Worm (Caenorhabditis elegans): ENCODE measurements around the gene T16G1.9.
A peak's percentile ranks its signal among the peaks of the same experiment; 100 is the strongest.

Gene T16G1.9

ce11 chrV:12950812-12951528 is at the start of gene T16G1.9, which contains the start of gene T16G1.18:
Gene T16G1.9, minus strand, starts transcription at chrV:12950862.
Gene T16G1.18, plus strand, starts transcription at chrV:12951304.
- peak; percentile 35 for TF ChIP-seq cog-1 (tag; optimal IDR thresholded peaks at IDR 0.05)
- TF ChIP-seq ref-1 (GFP tag; conservative IDR thresholded peaks at IDR 0.05), result no peak

ce11 chrV:13000068-13000467 is 49.4 kb upstream of the T16G1.9 start:
- TF ChIP-seq ztf-23 (GFP tag; IDR thresholded peaks at IDR 0.05) (no peak), ref-1 (GFP tag; conservative IDR thresholded peaks at IDR 0.05) (no peak)

- TF ChIP-seq ref-1 (GFP tag; conservative IDR thresholded peaks at IDR 0.05) (no peak), ztf-29 (GFP tag; IDR thresholded peaks at IDR 0.05) (no peak), tab-1 (GFP tag; IDR thresholded peaks at IDR 0.05) (no peak), ztf-23 (GFP tag; IDR thresholded peaks at IDR 0.05) (no peak), T22C8.4 (GFP tag; IDR thresholded peaks at IDR 0.05) (no peak), flt-1 (GFP tag; IDR thresholded peaks at IDR 0.05) (no peak), cog-1 (tag; optimal IDR thresholded peaks at IDR 0.05) (no peak), med-1 (GFP tag; optimal IDR thresholded peaks at IDR 0.05; ENCODE audit: insufficient read depth) (no peak), klf-2 (GFP tag; conservative IDR thresholded peaks at IDR 0.05) (no peak)
Observed at ce11 chrV:12999559-12999958, 48.9 kb upstream of the T16G1.9 start, which contains the start of gene far-4. Gene far-4, minus strand, starts transcription at chrV:12999659.

ce11 chrV:12997422-12997821 is 46.8 kb upstream of the T16G1.9 start, which contains the start of gene far-3:
Gene far-3, minus strand, starts transcription at chrV:12997522.
- TF ChIP-seq klf-2 (GFP tag; conservative IDR thresholded peaks at IDR 0.05), result no peak
- no peak for TF ChIP-seq ztf-29 (GFP tag; IDR thresholded peaks at IDR 0.05)
- no peak for TF ChIP-seq flt-1 (GFP tag; IDR thresholded peaks at IDR 0.05)
- no peak for TF ChIP-seq ref-1 (GFP tag; conservative IDR thresholded peaks at IDR 0.05)
- no peak for TF ChIP-seq cog-1 (tag; optimal IDR thresholded peaks at IDR 0.05)
- TF ChIP-seq med-1 (GFP tag; optimal IDR thresholded peaks at IDR 0.05; ENCODE audit: insufficient read depth), result no peak
- no peak for TF ChIP-seq ztf-23 (GFP tag; IDR thresholded peaks at IDR 0.05)
- no peak for TF ChIP-seq tab-1 (GFP tag; IDR thresholded peaks at IDR 0.05)
- TF ChIP-seq T22C8.4 (GFP tag; IDR thresholded peaks at IDR 0.05), result no peak

ce11 chrV:12995269-12995668 is 44.6 kb upstream of the T16G1.9 start, which contains the start of gene far-5:
Gene far-5, plus strand, starts transcription at chrV:12995569.
- TF ChIP-seq med-1 (GFP tag; optimal IDR thresholded peaks at IDR 0.05; ENCODE audit: insufficient read depth), result no peak
- no peak for TF ChIP-seq tab-1 (GFP tag; IDR thresholded peaks at IDR 0.05)
- TF ChIP-seq ref-1 (GFP tag; conservative IDR thresholded peaks at IDR 0.05), result no peak

- no peak for TF ChIP-seq med-1 (GFP tag; optimal IDR thresholded peaks at IDR 0.05; ENCODE audit: insufficient read depth)
- no peak for TF ChIP-seq flt-1 (GFP tag; IDR thresholded peaks at IDR 0.05)
- TF ChIP-seq ztf-29 (GFP tag; IDR thresholded peaks at IDR 0.05), result no peak
- TF ChIP-seq ztf-23 (GFP tag; IDR thresholded peaks at IDR 0.05), result no peak
- TF ChIP-seq cog-1 (tag; optimal IDR thresholded peaks at IDR 0.05), result no peak
- no peak for TF ChIP-seq ref-1 (GFP tag; conservative IDR thresholded peaks at IDR 0.05)
- TF ChIP-seq tab-1 (GFP tag; IDR thresholded peaks at IDR 0.05), result no peak
- no peak for TF ChIP-seq T22C8.4 (GFP tag; IDR thresholded peaks at IDR 0.05)
- no peak for TF ChIP-seq klf-2 (GFP tag; conservative IDR thresholded peaks at IDR 0.05)
Observed at ce11 chrV:12992891-12993290, 42.2 kb upstream of the T16G1.9 start, which contains the start of the genes F15B9.11 and dsl-7. Gene F15B9.11, minus strand, starts transcription at chrV:12992895. Gene dsl-7, plus strand, starts transcription at chrV:12993150.

- TF ChIP-seq med-1 (GFP tag; optimal IDR thresholded peaks at IDR 0.05; ENCODE audit: insufficient read depth), result no peak
- no peak for TF ChIP-seq ztf-23 (GFP tag; IDR thresholded peaks at IDR 0.05)
Observed at ce11 chrV:12988256-12988655, 37.6 kb upstream of the T16G1.9 start, which contains the start of gene F15B9.8. Gene F15B9.8, plus strand, starts transcription at chrV:12988556.

- TF ChIP-seq T22C8.4 (GFP tag; IDR thresholded peaks at IDR 0.05) (no peak), ztf-23 (GFP tag; IDR thresholded peaks at IDR 0.05) (no peak), ref-1 (GFP tag; conservative IDR thresholded peaks at IDR 0.05) (no peak), klf-2 (GFP tag; conservative IDR thresholded peaks at IDR 0.05) (no peak), med-1 (GFP tag; optimal IDR thresholded peaks at IDR 0.05; ENCODE audit: insufficient read depth) (no peak), tab-1 (GFP tag; IDR thresholded peaks at IDR 0.05) (no peak), cog-1 (tag; optimal IDR thresholded peaks at IDR 0.05) (no peak), ztf-29 (GFP tag; IDR thresholded peaks at IDR 0.05) (no peak), flt-1 (GFP tag; IDR thresholded peaks at IDR 0.05) (no peak)
Observed at ce11 chrV:12987061-12987460, 36.4 kb upstream of the T16G1.9 start, which contains the start of gene shw-3. Gene shw-3, minus strand, starts transcription at chrV:12987161.

ce11 chrV:12974047-12974446 is 23.4 kb upstream of the T16G1.9 start:
- TF ChIP-seq med-1 (GFP tag; optimal IDR thresholded peaks at IDR 0.05; ENCODE audit: insufficient read depth), result no peak
- no peak for TF ChIP-seq cog-1 (tag; optimal IDR thresholded peaks at IDR 0.05)
- TF ChIP-seq ztf-29 (GFP tag; IDR thresholded peaks at IDR 0.05), result no peak
- TF ChIP-seq ref-1 (GFP tag; conservative IDR thresholded peaks at IDR 0.05), result no peak
- no peak for TF ChIP-seq flt-1 (GFP tag; IDR thresholded peaks at IDR 0.05)
- TF ChIP-seq tab-1 (GFP tag; IDR thresholded peaks at IDR 0.05), result no peak
- no peak for TF ChIP-seq ztf-23 (GFP tag; IDR thresholded peaks at IDR 0.05)
- no peak for TF ChIP-seq T22C8.4 (GFP tag; IDR thresholded peaks at IDR 0.05)
- no peak for TF ChIP-seq klf-2 (GFP tag; conservative IDR thresholded peaks at IDR 0.05)

ce11 chrV:12970575-12971160 is 20.0 kb upstream of the T16G1.9 start, which contains the start of gene pnn-1:
Gene pnn-1, plus strand, starts transcription at chrV:12971110.
- no peak for TF ChIP-seq med-1 (GFP tag; optimal IDR thresholded peaks at IDR 0.05; ENCODE audit: insufficient read depth)
- TF ChIP-seq klf-2 (GFP tag; conservative IDR thresholded peaks at IDR 0.05), result no peak
- no peak for TF ChIP-seq ztf-29 (GFP tag; IDR thresholded peaks at IDR 0.05)
- TF ChIP-seq ref-1 (GFP tag; conservative IDR thresholded peaks at IDR 0.05), result no peak
- no peak for TF ChIP-seq ztf-23 (GFP tag; IDR thresholded peaks at IDR 0.05)
- no peak for TF ChIP-seq cog-1 (tag; optimal IDR thresholded peaks at IDR 0.05)
- TF ChIP-seq T22C8.4 (GFP tag; IDR thresholded peaks at IDR 0.05), result no peak
- no peak for TF ChIP-seq tab-1 (GFP tag; IDR thresholded peaks at IDR 0.05)
- no peak for TF ChIP-seq flt-1 (GFP tag; IDR thresholded peaks at IDR 0.05)
